Worm (Caenorhabditis elegans) whole organism, L1 larva: ENCODE data around the gene dos-2.
A peak's percentile ranks its signal among the peaks of the same experiment; 100 is the strongest.

ENCODE experiments used
- aha-1 ChIP-seq: fragments of 150-350 bp; optimal IDR thresholded peaks from 2 replicates; lab custom pipeline; 2014; ENCODE audit warnings: missing biosample characterization, missing genetic modification characterization
- ama-1 ChIP-seq: fragments of 150-350 bp; optimal IDR thresholded peaks from 2 replicates; lab custom pipeline; 2014
- ceh-63 ChIP-seq: fragments of 200-800 bp; sonication (Bioruptor generic); optimal IDR thresholded peaks from 2 replicates; lab custom pipeline; 2018; ENCODE audit warnings: mild to moderate bottlenecking, missing genetic modification characterization, missing compliant biosample characterization
- ces-1 ChIP-seq: fragments of 150-350 bp; optimal IDR thresholded peaks from 2 replicates; lab custom pipeline; 2014; ENCODE audit warnings: missing biosample characterization, missing genetic modification reagents, missing genetic modification characterization
- dpl-1 ChIP-seq, 3 experiments: fragments of 150-350 bp in 2 of 3; sonication (generic microtip) in 1 of 3; optimal IDR thresholded peaks; 2 replicates each; lab custom pipeline; 2014 to 2017; ENCODE audit warnings: missing biosample characterization in 3 of 3, missing genetic modification characterization in 3 of 3, missing genetic modification reagents in 3 of 3
- lin-14 ChIP-seq: fragments of 200-800 bp; sonication (Bioruptor generic); optimal IDR thresholded peaks from 2 replicates; lab custom pipeline; 2018; ENCODE audit warnings: mild to moderate bottlenecking, missing genetic modification characterization, moderate library complexity, missing compliant biosample characterization
- lin-15B ChIP-seq: fragments of 150-350 bp; sonication (generic microtip); optimal IDR thresholded peaks from 3 replicates; lab custom pipeline; 2014; ENCODE audit warnings: missing biosample characterization, missing genetic modification characterization
- lsy-2 ChIP-seq, 2 experiments: fragments of 150-350 bp; optimal IDR thresholded peaks; 2 replicates each; lab custom pipeline; 2014; ENCODE audit warnings: missing biosample characterization in 2 of 2, missing genetic modification characterization in 2 of 2
- nhr-12 ChIP-seq: sonication (generic microtip); optimal IDR thresholded peaks from 2 replicates; lab custom pipeline; 2017; ENCODE audit warnings: missing biosample characterization, missing genetic modification characterization
- snpc-4 ChIP-seq: fragments of 150-350 bp; optimal IDR thresholded peaks from 2 replicates; lab custom pipeline; 2014; ENCODE audit warnings: missing biosample characterization, missing genetic modification characterization
- sup-37 ChIP-seq: fragments of 200-800 bp; sonication (Bioruptor generic); optimal IDR thresholded peaks from 2 replicates; lab custom pipeline; 2018; ENCODE audit warnings: mild to moderate bottlenecking, missing genetic modification characterization, missing compliant biosample characterization
- unc-62 ChIP-seq: fragments of 150-350 bp; optimal IDR thresholded peaks from 2 replicates; lab custom pipeline; 2014; ENCODE audit warnings: missing biosample characterization, missing genetic modification reagents, missing genetic modification characterization

DNA sequence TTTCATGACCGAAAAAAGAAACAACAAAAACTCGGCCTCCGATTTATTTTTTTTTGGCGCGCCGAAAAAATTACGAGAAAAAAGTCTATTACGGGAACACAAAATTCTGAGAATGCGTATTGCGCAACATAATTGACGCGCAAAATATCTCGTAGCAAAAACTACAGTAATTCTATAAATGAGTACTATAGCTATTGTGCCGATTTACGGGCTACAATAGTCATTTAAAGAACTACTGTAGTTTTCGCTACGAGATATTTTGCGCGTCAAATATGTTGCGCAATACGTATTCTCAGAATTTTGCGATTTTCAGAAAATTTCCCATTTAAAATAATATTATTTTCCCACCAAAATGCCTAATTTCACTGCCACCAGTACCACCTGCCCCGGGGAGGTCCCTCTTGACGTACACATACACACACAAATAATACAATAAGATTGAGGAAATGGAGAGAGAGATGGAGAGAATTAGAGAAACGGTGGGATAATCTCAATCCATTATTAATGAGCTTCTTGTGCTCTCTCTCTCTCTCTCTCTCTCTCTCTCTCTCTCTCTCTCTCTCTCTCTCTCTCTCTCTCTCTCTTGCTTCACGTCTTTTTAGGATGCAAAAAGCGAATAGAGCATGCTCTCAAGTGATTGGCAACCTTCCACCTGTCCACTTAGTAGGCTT lies 16.5 kb upstream of the dos-2 start:
- no peak for TF ChIP-seq lsy-2 (tag; optimal IDR thresholded peaks at IDR 0.05; lab: Kevin White, UChicago)
- no peak for TF ChIP-seq dpl-1 (GFP tag; optimal IDR thresholded peaks at IDR 0.05; lab: Kevin White, UChicago)
- peak; percentile 60 for TF ChIP-seq lin-14 (GFP tag; lab: Kevin White, UChicago)
- TF ChIP-seq ama-1 (lab: Kevin White, UChicago) = no peak
- no peak for TF ChIP-seq ceh-63 (GFP tag; lab: Kevin White, UChicago)
- TF ChIP-seq ces-1 = no peak
- TF ChIP-seq sup-37 (GFP tag; lab: Kevin White, UChicago) = no peak
- TF ChIP-seq aha-1 (tag; lab: Kevin White, UChicago) = no peak
- TF ChIP-seq lin-15B (tag; lab: Kevin White, UChicago) = no peak
- TF ChIP-seq snpc-4 = no peak
- TF ChIP-seq unc-62 (GFP tag; lab: Kevin White, UChicago) = no peak
- TF ChIP-seq nhr-12 (tag; lab: Kevin White, UChicago) = no peak
